Worm (Caenorhabditis elegans) whole organism, late embryonic: Measurements from ENCODE around the gene cal-4.

Experiments
- C08G9.2 ChIP-seq: sonication (generic microtip); optimal IDR thresholded peaks from 2 replicates; lab custom pipeline; 2016; ENCODE audit warnings: mild to moderate bottlenecking, missing genetic modification characterization, moderate library complexity, missing compliant biosample characterization
- C38D4.7 ChIP-seq: fragments of 200-800 bp; sonication (Bioruptor generic); optimal IDR thresholded peaks from 2 replicates; lab custom pipeline; 2018; ENCODE audit warnings: mild to moderate bottlenecking, missing genetic modification characterization, moderate library complexity, missing compliant biosample characterization
- K02D7.2 ChIP-seq: sonication (generic microtip); optimal IDR thresholded peaks from 2 replicates; lab custom pipeline; 2017; ENCODE audit warnings: mild to moderate bottlenecking, missing genetic modification characterization, missing compliant biosample characterization
- K09A11.1 ChIP-seq: sonication (generic microtip); optimal IDR thresholded peaks from 2 replicates; lab custom pipeline; 2017; ENCODE audit warnings: antibody characterized with exemption, mild to moderate bottlenecking, missing genetic modification characterization, missing compliant biosample characterization; ENCODE audit not compliant: insufficient read depth
- Y22D7AL.16 ChIP-seq: sonication (generic microtip); optimal IDR thresholded peaks from 2 replicates; lab custom pipeline; 2016; ENCODE audit warnings: missing genetic modification characterization, missing compliant biosample characterization
- ceh-18 ChIP-seq: sonication (generic microtip); optimal IDR thresholded peaks from 2 replicates; lab custom pipeline; 2016; ENCODE audit warnings: missing genetic modification characterization, missing compliant biosample characterization
- ceh-9 ChIP-seq: sonication (generic microtip); optimal IDR thresholded peaks from 2 replicates; lab custom pipeline; 2016; ENCODE audit warnings: mild to moderate bottlenecking, missing genetic modification characterization, inconsistent platforms, missing compliant biosample characterization
- elt-4 ChIP-seq: sonication (generic microtip); optimal IDR thresholded peaks from 2 replicates; lab custom pipeline; 2016; ENCODE audit warnings: missing genetic modification characterization, missing compliant biosample characterization
- eyg-1 ChIP-seq: sonication (generic microtip); optimal IDR thresholded peaks from 2 replicates; lab custom pipeline; 2016; ENCODE audit warnings: missing genotype, missing genetic modification characterization, missing compliant biosample characterization
- fax-1 ChIP-seq: sonication (generic microtip); optimal IDR thresholded peaks from 2 replicates; lab custom pipeline; 2016; ENCODE audit warnings: missing genotype, missing genetic modification characterization, missing compliant biosample characterization
- fkh-10 ChIP-seq: fragments of 150-350 bp; optimal IDR thresholded peaks from 2 replicates; lab custom pipeline; 2014; ENCODE audit warnings: missing biosample characterization, missing genetic modification reagents, missing genetic modification characterization
- hlh-13 ChIP-seq: fragments of 200-800 bp; sonication (Bioruptor generic); optimal IDR thresholded peaks from 2 replicates; lab custom pipeline; 2018; ENCODE audit warnings: mild to moderate bottlenecking, missing genetic modification characterization, missing compliant biosample characterization
- hlh-15 ChIP-seq: sonication (generic microtip); optimal IDR thresholded peaks from 2 replicates; lab custom pipeline; 2016; ENCODE audit warnings: missing genetic modification characterization, missing compliant biosample characterization
- hlh-30 ChIP-seq: sonication (generic microtip); optimal IDR thresholded peaks from 2 replicates; lab custom pipeline; 2017; ENCODE audit warnings: antibody characterized with exemption, missing genetic modification characterization, missing compliant biosample characterization; ENCODE audit not compliant: insufficient read depth
- hlh-8 ChIP-seq: sonication (generic microtip); optimal IDR thresholded peaks from 2 replicates; lab custom pipeline; 2016; ENCODE audit warnings: missing genotype, missing genetic modification characterization, missing compliant biosample characterization
- lin-11 ChIP-seq: fragments of 200-800 bp; sonication (Bioruptor generic); optimal IDR thresholded peaks from 2 replicates; lab custom pipeline; 2018; ENCODE audit warnings: mild to moderate bottlenecking, missing genetic modification characterization, missing compliant biosample characterization
- mec-3 ChIP-seq: sonication (generic microtip); optimal IDR thresholded peaks from 2 replicates; lab custom pipeline; 2016; ENCODE audit warnings: borderline replicate concordance, missing genetic modification characterization, missing compliant biosample characterization
- nfya-1 ChIP-seq: sonication (generic microtip); optimal IDR thresholded peaks from 2 replicates; lab custom pipeline; 2017; ENCODE audit warnings: missing genetic modification characterization, mild to moderate bottlenecking, missing compliant biosample characterization, antibody characterized with exemption, moderate library complexity
- nhr-11 ChIP-seq: fragments of 150-350 bp; optimal IDR thresholded peaks from 2 replicates; lab custom pipeline; 2014; ENCODE audit warnings: missing biosample characterization, missing genetic modification characterization
- npax-4 ChIP-seq: sonication (generic microtip); optimal IDR thresholded peaks from 2 replicates; lab custom pipeline; 2016; ENCODE audit warnings: missing genetic modification characterization, missing compliant biosample characterization
- pag-3 ChIP-seq: sonication (generic microtip); optimal IDR thresholded peaks from 2 replicates; lab custom pipeline; 2016; ENCODE audit warnings: missing compliant biosample characterization, missing genetic modification characterization, borderline replicate concordance
- pat-9 ChIP-seq: fragments of 200-800 bp; sonication (Bioruptor generic); optimal IDR thresholded peaks from 2 replicates; lab custom pipeline; 2018; ENCODE audit warnings: mild to moderate bottlenecking, missing genetic modification characterization, moderate library complexity, missing compliant biosample characterization
- pax-1 ChIP-seq: fragments of 150-350 bp; optimal IDR thresholded peaks from 2 replicates; lab custom pipeline; 2014; ENCODE audit warnings: missing biosample characterization, missing genetic modification characterization
- pqm-1 ChIP-seq: sonication (generic microtip); optimal IDR thresholded peaks from 2 replicates; lab custom pipeline; 2016; ENCODE audit warnings: missing genetic modification characterization, missing compliant biosample characterization
- rnt-1 ChIP-seq: sonication (generic microtip); optimal IDR thresholded peaks from 2 replicates; lab custom pipeline; 2016; ENCODE audit warnings: missing genetic modification characterization, missing compliant biosample characterization
- sdc-2 ChIP-seq: sonication (generic microtip); optimal IDR thresholded peaks from 2 replicates; lab custom pipeline; 2016; ENCODE audit warnings: missing genotype, missing genetic modification characterization, missing compliant biosample characterization
- sox-2 ChIP-seq: fragments of 200-800 bp; sonication (Bioruptor generic); IDR thresholded peaks from 2 replicates; pipeline ENCODE4 v1.3.6; 2022; ENCODE audit warnings: missing genetic modification reagents, missing genetic modification characterization, missing compliant biosample characterization
- sox-4 ChIP-seq: sonication (generic microtip); optimal IDR thresholded peaks from 2 replicates; lab custom pipeline; 2017; ENCODE audit warnings: mild to moderate bottlenecking, missing genetic modification characterization, inconsistent platforms, missing compliant biosample characterization
- tbx-2 ChIP-seq: sonication (generic microtip); optimal IDR thresholded peaks from 2 replicates; lab custom pipeline; 2016; ENCODE audit warnings: missing genetic modification characterization, missing compliant biosample characterization
- ttx-3 ChIP-seq: sonication (generic microtip); optimal IDR thresholded peaks from 2 replicates; lab custom pipeline; 2016; ENCODE audit warnings: missing genetic modification reagents, missing genetic modification characterization, missing compliant biosample characterization
- unc-3 ChIP-seq, 2 experiments: fragments of 200-800 bp in 1 of 2; sonication (Bioruptor generic) in 1 of 2; sonication (generic microtip) in 1 of 2; conservative IDR thresholded peaks in 1 of 2; optimal IDR thresholded peaks in 1 of 2; 2 replicates each; pipeline versions ENCODE4 v1.3.6 to Lab custom; 2016 to 2022; ENCODE audit warnings: missing compliant biosample characterization in 2 of 2, missing genetic modification characterization in 2 of 2, missing genetic modification reagents in 1 of 2
- unc-42 ChIP-seq: sonication (generic microtip); optimal IDR thresholded peaks from 2 replicates; lab custom pipeline; 2016; ENCODE audit warnings: missing genotype, missing genetic modification characterization, missing compliant biosample characterization
- unc-55 ChIP-seq: sonication (generic microtip); optimal IDR thresholded peaks from 2 replicates; lab custom pipeline; 2017; ENCODE audit warnings: missing biosample characterization, missing genetic modification reagents, missing genetic modification characterization
- unc-86 ChIP-seq: sonication (generic microtip); optimal IDR thresholded peaks from 2 replicates; lab custom pipeline; 2016; ENCODE audit warnings: missing genetic modification characterization, missing compliant biosample characterization

cal-4 gene

ce11 chrIV:10512752-10513151, 8.5 kb upstream of the cal-4 start:
- peak; percentile 32 for TF ChIP-seq hlh-30 (tag; lab: Kevin White, UChicago)
- TF ChIP-seq nhr-11 (tag; lab: Kevin White, UChicago) = no peak
- no peak for TF ChIP-seq sox-4
- TF ChIP-seq hlh-15 = no peak
- TF ChIP-seq unc-55 (GFP tag; lab: Kevin White, UChicago) = peak; percentile 52
- no peak for TF ChIP-seq ceh-9 (tag; lab: Kevin White, UChicago)
- peak; percentile 9 for TF ChIP-seq ceh-18 (tag; lab: Kevin White, UChicago)
- no peak for TF ChIP-seq pax-1 (tag; lab: Kevin White, UChicago)
- TF ChIP-seq rnt-1 (tag; lab: Kevin White, UChicago) = peak; percentile 25
- no peak for TF ChIP-seq K02D7.2
- peak; percentile 73 for TF ChIP-seq hlh-8
- TF ChIP-seq lin-11 = no peak
- TF ChIP-seq nfya-1 (tag; lab: Kevin White, UChicago) = no peak

- TF ChIP-seq hlh-8 (no peak), sox-2 (GFP tag; lab: Robert Waterston, UW) (no peak), pqm-1 (tag; lab: Kevin White, UChicago) (no peak), K09A11.1 (no peak), lin-11 (no peak)
Observed at ce11 chrIV:10513266-10513665, 7.9 kb upstream of the cal-4 start.

ce11 chrIV:10515128-10515527, 6.1 kb upstream of the cal-4 start, which contains the start of gene C02F4.4:
Gene C02F4.4 (minus strand): TSS chrIV:10515228.
- TF ChIP-seq ttx-3 (tag; lab: Kevin White, UChicago) (no peak), fax-1 (tag; lab: Kevin White, UChicago) (no peak), pat-9 (tag; lab: Kevin White, UChicago) (no peak)

- TF ChIP-seq unc-3 (GFP tag; conservative IDR thresholded peaks at IDR 0.05; lab: Robert Waterston, UW) = no peak
- no peak for TF ChIP-seq unc-3 (tag; optimal IDR thresholded peaks at IDR 0.05; lab: Kevin White, UChicago)
- TF ChIP-seq tbx-2 (tag; lab: Kevin White, UChicago) = no peak
- TF ChIP-seq sox-4 = no peak
Observed at ce11 chrIV:10518652-10519051, 2.6 kb upstream of the cal-4 start.

- TF ChIP-seq nhr-11 (tag; lab: Kevin White, UChicago) (no peak), unc-42 (tag; lab: Kevin White, UChicago) (peak; percentile 27)
Observed at ce11 chrIV:10524095-10524829, 3.1 kb downstream of the cal-4 start, which contains the start of gene C02F4.5. Gene C02F4.5 (minus strand): TSS chrIV:10524145.

ce11 chrIV:10530648-10531047, 9.4 kb downstream of the cal-4 start, which contains the start of gene T07G12.2:
Gene T07G12.2 (plus strand): TSS chrIV:10530709.
- no peak for TF ChIP-seq nhr-11 (tag; lab: Kevin White, UChicago)
- no peak for TF ChIP-seq K09A11.1
- no peak for TF ChIP-seq lin-11
- no peak for TF ChIP-seq eyg-1 (tag; lab: Kevin White, UChicago)
- no peak for TF ChIP-seq sdc-2 (tag; lab: Kevin White, UChicago)
- TF ChIP-seq unc-86 (tag; lab: Kevin White, UChicago) = no peak
- TF ChIP-seq elt-4 (tag; lab: Kevin White, UChicago) = no peak
- TF ChIP-seq npax-4 = no peak
- no peak for TF ChIP-seq hlh-13 (GFP tag; lab: Kevin White, UChicago)
- no peak for TF ChIP-seq pag-3 (tag; lab: Kevin White, UChicago)
- no peak for TF ChIP-seq mec-3 (tag; lab: Kevin White, UChicago)
- no peak for TF ChIP-seq unc-55 (GFP tag; lab: Kevin White, UChicago)
- TF ChIP-seq C38D4.7 (GFP tag; lab: Kevin White, UChicago) = no peak
- TF ChIP-seq Y22D7AL.16 (tag; lab: Kevin White, UChicago) = no peak
- TF ChIP-seq C08G9.2 = no peak
- no peak for TF ChIP-seq fkh-10 (GFP tag; lab: Kevin White, UChicago)
- TF ChIP-seq pax-1 (tag; lab: Kevin White, UChicago) = no peak
